Fruit fly (Drosophila melanogaster) whole organism: Measurements from ENCODE around the gene CG7083.

ENCODE experiments used
- CG8478 ChIP-seq: fragments of >200 bp; optimal IDR thresholded peaks from 2 replicates; lab custom pipeline; 2018; ENCODE audit warnings: inconsistent platforms
- Dll ChIP-seq: fragments of >200 bp; optimal IDR thresholded peaks from 2 replicates; lab custom pipeline; 2017
- psq ChIP-seq: fragments of >200 bp; optimal IDR thresholded peaks from 2 replicates; lab custom pipeline; 2017
- usp ChIP-seq: fragments of >200 bp; optimal IDR thresholded peaks from 2 replicates; lab custom pipeline; 2017; ENCODE audit warnings: missing biosample characterization, missing genetic modification characterization, mixed read lengths

- TF ChIP-seq usp: no peak
- TF ChIP-seq CG8478: no peak
- TF ChIP-seq psq (lab: Kevin White, UChicago): no peak
- TF ChIP-seq Dll (lab: Kevin White, UChicago): no peak
These were observed 43.4 kb downstream of the CG7083 start for dm6 chr3L:8383968-8384367.
